Fruit fly (Drosophila melanogaster) whole organism, prepupa: ENCODE measurements around the gene CG8870.

Source experiments
- CG6276 ChIP-seq: fragments of 200-800 bp; sonication (Bioruptor generic); optimal IDR thresholded peaks from 2 replicates; lab custom pipeline; 2017; ENCODE audit warnings: missing biosample characterization, mild to moderate bottlenecking, missing genetic modification characterization
- CG6792 ChIP-seq: fragments of 200-800 bp; sonication (Bioruptor generic); optimal IDR thresholded peaks from 3 replicates; lab custom pipeline; 2016; ENCODE audit warnings: missing biosample characterization, missing genetic modification characterization
- Eip75B ChIP-seq: fragments of 200-800 bp; sonication (Bioruptor generic); optimal IDR thresholded peaks from 3 replicates; lab custom pipeline; 2016; ENCODE audit warnings: missing biosample characterization, missing genetic modification characterization
- Eip78C ChIP-seq: fragments of 200-800 bp; sonication (Bioruptor generic); peaks from one replicate; lab custom pipeline; 2016; ENCODE audit warnings: missing biosample characterization, missing genetic modification characterization
- Gug ChIP-seq: fragments of 200-800 bp; sonication (Bioruptor generic); IDR thresholded peaks from 2 replicates; pipeline ENCODE4 v1.3.6; 2022; ENCODE audit warnings: missing biosample characterization, missing genetic modification characterization
- Hr39 ChIP-seq: fragments of 200-800 bp; sonication (Bioruptor generic); optimal IDR thresholded peaks from 2 replicates; lab custom pipeline; 2016; ENCODE audit warnings: missing biosample characterization, missing genetic modification characterization
- OdsH ChIP-seq: fragments of 200-800 bp; sonication (Bioruptor generic); optimal IDR thresholded peaks from 3 replicates; lab custom pipeline; 2016; ENCODE audit warnings: missing biosample characterization, missing genetic modification characterization

DNA sequence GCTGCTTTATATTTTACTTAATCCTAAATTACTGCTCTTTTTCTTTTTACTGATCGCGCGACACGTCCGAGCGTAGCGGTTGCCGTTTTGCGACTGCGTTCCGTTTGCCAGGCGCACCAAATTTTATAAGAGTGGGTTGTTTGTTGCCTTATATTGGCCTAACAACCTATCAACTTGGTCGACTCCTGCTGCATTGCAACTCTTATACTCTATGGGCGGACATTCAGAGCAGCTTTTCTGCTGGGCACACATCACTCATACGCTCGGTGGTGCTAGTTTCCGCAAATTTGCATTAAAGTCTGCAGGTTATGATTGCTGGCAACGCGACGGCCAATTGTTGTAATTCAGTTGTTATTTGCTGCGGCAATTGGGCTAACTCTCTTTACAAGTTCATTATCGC, 35.5 kb downstream of the CG8870 start, which contains the start of gene yellow-e:
- TF ChIP-seq CG6276 (no peak), Hr39 (no peak), CG6792 (no peak), OdsH (no peak), Eip75B (GFP tag; lab: Kevin White, UChicago) (no peak), Eip78C (GFP tag; lab: Kevin White, UChicago) (no peak), Gug (GFP tag; lab: Robert Waterston, UW) (no peak)
